Fruit fly (Drosophila melanogaster) whole organism, larva: Measurements from ENCODE around the gene Dsp1.

Experiments
- noc ChIP-seq: fragments of 200-800 bp; sonication (Bioruptor generic); optimal IDR thresholded peaks from 3 replicates; lab custom pipeline; 2019; ENCODE audit warnings: missing biosample characterization, mild to moderate bottlenecking, missing genetic modification characterization, moderate library complexity

Dsp1 gene

dm6 chrX:16318858-16319557 lies 14.4 kb upstream of the Dsp1 start:
- peak; percentile 8 for TF ChIP-seq noc

dm6 chrX:16319558-16319924 lies 13.9 kb upstream of the Dsp1 start:
- TF ChIP-seq noc, result no peak

dm6 chrX:16320197-16320921 lies 13.1 kb upstream of the Dsp1 start, which contains the start of gene Cyp1:
Gene Cyp1 (minus strand): TSS chrX:16320370.
- no peak for TF ChIP-seq noc

- TF ChIP-seq noc, result no peak
Measured at dm6 chrX:16321037-16321436, 12.4 kb upstream of the Dsp1 start.

dm6 chrX:16323063-16323462 lies 10.3 kb upstream of the Dsp1 start, which contains the start of the genes CG9917 and CG32579:
Gene CG9917 (minus strand): TSS chrX:16323231.
Gene CG32579 (plus strand): TSS chrX:16323286.
- TF ChIP-seq noc, result no peak

- TF ChIP-seq noc, result no peak
Measured at dm6 chrX:16323536-16323935, 9.9 kb upstream of the Dsp1 start.

dm6 chrX:16325472-16325871 lies 7.9 kb upstream of the Dsp1 start, which contains the start of gene CalpC:
Gene CalpC (plus strand): TSS chrX:16325763.
- TF ChIP-seq noc, result no peak

dm6 chrX:16330659-16331058 lies 2.8 kb upstream of the Dsp1 start, which contains the start of gene CG9919:
Gene CG9919 (minus strand): TSS chrX:16330759.
- no peak for TF ChIP-seq noc

- TF ChIP-seq noc, result no peak
Measured at dm6 chrX:16331562-16332233, 1.7 kb upstream of the Dsp1 start.

- peak; percentile 98 for TF ChIP-seq noc
Measured at dm6 chrX:16332615-16333288, 660 bp upstream of the Dsp1 start.

- TF ChIP-seq noc, result no peak
Measured at dm6 chrX:16334251-16334860, 944 bp downstream of the Dsp1 start.

dm6 chrX:16335107-16335642 lies 1.8 kb downstream of the Dsp1 start:
- peak; percentile 69 for TF ChIP-seq noc

- TF ChIP-seq noc, result no peak
Measured at dm6 chrX:16350062-16350461, 16.6 kb downstream of the Dsp1 start, which contains the start of gene sl. Gene sl (plus strand): TSS chrX:16350315.

- no peak for TF ChIP-seq noc
Measured at dm6 chrX:16358670-16359320, 25.4 kb downstream of the Dsp1 start, which contains the start of the genes U2af50 and PIG-Q. Gene U2af50 (minus strand): TSS chrX:16359039. Gene PIG-Q (plus strand): TSS chrX:16359143.

- no peak for TF ChIP-seq noc
Measured at dm6 chrX:16361306-16361705, 27.9 kb downstream of the Dsp1 start, which contains the start of gene nonA. Gene nonA (plus strand): TSS chrX:16361569.
